Worm (Caenorhabditis elegans) whole organism, late embryonic: ENCODE data around the gene F16G10.2.

Experiments
- F13H6.1 ChIP-seq: sonication (generic microtip); optimal IDR thresholded peaks from 2 replicates; lab custom pipeline; 2016; ENCODE audit warnings: missing genetic modification characterization, missing compliant biosample characterization
- K09A11.1 ChIP-seq: sonication (generic microtip); optimal IDR thresholded peaks from 2 replicates; lab custom pipeline; 2017; ENCODE audit warnings: antibody characterized with exemption, mild to moderate bottlenecking, missing genetic modification characterization, missing compliant biosample characterization; ENCODE audit not compliant: insufficient read depth
- ahr-1 ChIP-seq: sonication (generic microtip); optimal IDR thresholded peaks from 2 replicates; lab custom pipeline; 2016; ENCODE audit warnings: missing genetic modification characterization, missing compliant biosample characterization
- ama-1 ChIP-seq: fragments of 150-350 bp; optimal IDR thresholded peaks from 2 replicates; lab custom pipeline; 2014
- ceh-14 ChIP-seq: sonication (generic microtip); optimal IDR thresholded peaks from 2 replicates; lab custom pipeline; 2016; ENCODE audit warnings: missing genotype, missing genetic modification characterization, missing compliant biosample characterization
- ceh-18 ChIP-seq: sonication (generic microtip); optimal IDR thresholded peaks from 2 replicates; lab custom pipeline; 2016; ENCODE audit warnings: missing genetic modification characterization, missing compliant biosample characterization
- ceh-2 ChIP-seq: sonication (generic microtip); optimal IDR thresholded peaks from 2 replicates; lab custom pipeline; 2016; ENCODE audit warnings: missing genotype, missing genetic modification characterization, missing compliant biosample characterization
- ceh-30 ChIP-seq: fragments of 150-350 bp; optimal IDR thresholded peaks from 2 replicates; lab custom pipeline; 2014; ENCODE audit warnings: missing biosample characterization, missing genetic modification characterization
- ceh-34 ChIP-seq: sonication (generic microtip); optimal IDR thresholded peaks from 2 replicates; lab custom pipeline; 2016; ENCODE audit warnings: mild to moderate bottlenecking, missing genetic modification characterization, missing compliant biosample characterization
- ceh-45 ChIP-seq: fragments of 200-800 bp; sonication (Bioruptor generic); IDR thresholded peaks from 2 replicates; pipeline ENCODE4 v1.3.6; 2022; ENCODE audit warnings: missing genetic modification reagents, missing genetic modification characterization, missing compliant biosample characterization
- ceh-6 ChIP-seq: fragments of 200-800 bp; sonication (Bioruptor generic); optimal IDR thresholded peaks from 2 replicates; lab custom pipeline; 2018; ENCODE audit warnings: mild to moderate bottlenecking, missing genetic modification characterization, missing compliant biosample characterization
- ceh-9 ChIP-seq: sonication (generic microtip); optimal IDR thresholded peaks from 2 replicates; lab custom pipeline; 2016; ENCODE audit warnings: mild to moderate bottlenecking, missing genetic modification characterization, inconsistent platforms, missing compliant biosample characterization
- che-1 ChIP-seq: sonication (generic microtip); optimal IDR thresholded peaks from 2 replicates; lab custom pipeline; 2016; ENCODE audit warnings: mild to moderate bottlenecking, missing genetic modification characterization, missing compliant biosample characterization
- dve-1 ChIP-seq: sonication (generic microtip); optimal IDR thresholded peaks from 2 replicates; lab custom pipeline; 2017; ENCODE audit warnings: antibody characterized with exemption, mild to moderate bottlenecking, missing genetic modification characterization, missing compliant biosample characterization
- elt-2 ChIP-seq: sonication (generic microtip); optimal IDR thresholded peaks from 2 replicates; lab custom pipeline; 2016; ENCODE audit warnings: missing genetic modification reagents, missing genetic modification characterization, missing compliant biosample characterization
- ets-4 ChIP-seq: sonication (generic microtip); optimal IDR thresholded peaks from 2 replicates; lab custom pipeline; 2016; ENCODE audit warnings: missing genetic modification characterization, missing compliant biosample characterization
- eyg-1 ChIP-seq: sonication (generic microtip); optimal IDR thresholded peaks from 2 replicates; lab custom pipeline; 2016; ENCODE audit warnings: missing genotype, missing genetic modification characterization, missing compliant biosample characterization
- fax-1 ChIP-seq: sonication (generic microtip); optimal IDR thresholded peaks from 2 replicates; lab custom pipeline; 2016; ENCODE audit warnings: missing genotype, missing genetic modification characterization, missing compliant biosample characterization
- fkh-10 ChIP-seq: fragments of 150-350 bp; optimal IDR thresholded peaks from 2 replicates; lab custom pipeline; 2014; ENCODE audit warnings: missing biosample characterization, missing genetic modification reagents, missing genetic modification characterization
- fkh-6 ChIP-seq: sonication (generic microtip); optimal IDR thresholded peaks from 2 replicates; lab custom pipeline; 2016; ENCODE audit warnings: missing genetic modification characterization, missing compliant biosample characterization
- hlh-13 ChIP-seq: fragments of 200-800 bp; sonication (Bioruptor generic); optimal IDR thresholded peaks from 2 replicates; lab custom pipeline; 2018; ENCODE audit warnings: mild to moderate bottlenecking, missing genetic modification characterization, missing compliant biosample characterization
- hlh-15 ChIP-seq: sonication (generic microtip); optimal IDR thresholded peaks from 2 replicates; lab custom pipeline; 2016; ENCODE audit warnings: missing genetic modification characterization, missing compliant biosample characterization
- hlh-6 ChIP-seq: sonication (generic microtip); optimal IDR thresholded peaks from 2 replicates; lab custom pipeline; 2016; ENCODE audit warnings: missing genotype, missing genetic modification characterization, missing compliant biosample characterization
- lim-6 ChIP-seq: sonication (generic microtip); optimal IDR thresholded peaks from 2 replicates; lab custom pipeline; 2016; ENCODE audit warnings: missing genetic modification characterization, missing compliant biosample characterization
- lin-11 ChIP-seq: fragments of 200-800 bp; sonication (Bioruptor generic); optimal IDR thresholded peaks from 2 replicates; lab custom pipeline; 2018; ENCODE audit warnings: mild to moderate bottlenecking, missing genetic modification characterization, missing compliant biosample characterization
- mec-3 ChIP-seq: sonication (generic microtip); optimal IDR thresholded peaks from 2 replicates; lab custom pipeline; 2016; ENCODE audit warnings: borderline replicate concordance, missing genetic modification characterization, missing compliant biosample characterization
- nfya-1 ChIP-seq: sonication (generic microtip); optimal IDR thresholded peaks from 2 replicates; lab custom pipeline; 2017; ENCODE audit warnings: missing genetic modification characterization, mild to moderate bottlenecking, missing compliant biosample characterization, antibody characterized with exemption, moderate library complexity
- nhr-11 ChIP-seq: fragments of 150-350 bp; optimal IDR thresholded peaks from 2 replicates; lab custom pipeline; 2014; ENCODE audit warnings: missing biosample characterization, missing genetic modification characterization
- nhr-232 ChIP-seq: sonication (generic microtip); optimal IDR thresholded peaks from 2 replicates; lab custom pipeline; 2016; ENCODE audit warnings: missing genetic modification characterization, missing compliant biosample characterization
- rnt-1 ChIP-seq: sonication (generic microtip); optimal IDR thresholded peaks from 2 replicates; lab custom pipeline; 2016; ENCODE audit warnings: missing genetic modification characterization, missing compliant biosample characterization
- sdc-2 ChIP-seq: sonication (generic microtip); optimal IDR thresholded peaks from 2 replicates; lab custom pipeline; 2016; ENCODE audit warnings: missing genotype, missing genetic modification characterization, missing compliant biosample characterization
- syd-9 ChIP-seq: sonication (generic microtip); optimal IDR thresholded peaks from 2 replicates; lab custom pipeline; 2016; ENCODE audit warnings: mild to moderate bottlenecking, missing genetic modification characterization, moderate library complexity, missing compliant biosample characterization
- tbx-7 ChIP-seq: sonication (generic microtip); optimal IDR thresholded peaks from 2 replicates; lab custom pipeline; 2016; ENCODE audit warnings: missing genotype, missing genetic modification characterization, missing compliant biosample characterization
- ttx-3 ChIP-seq: sonication (generic microtip); optimal IDR thresholded peaks from 2 replicates; lab custom pipeline; 2016; ENCODE audit warnings: missing genetic modification reagents, missing genetic modification characterization, missing compliant biosample characterization
- unc-42 ChIP-seq: sonication (generic microtip); optimal IDR thresholded peaks from 2 replicates; lab custom pipeline; 2016; ENCODE audit warnings: missing genotype, missing genetic modification characterization, missing compliant biosample characterization
- unc-55 ChIP-seq: sonication (generic microtip); optimal IDR thresholded peaks from 2 replicates; lab custom pipeline; 2017; ENCODE audit warnings: missing biosample characterization, missing genetic modification reagents, missing genetic modification characterization
- ztf-16 ChIP-seq: sonication (generic microtip); optimal IDR thresholded peaks from 2 replicates; lab custom pipeline; 2017; ENCODE audit warnings: missing genetic modification characterization, missing compliant biosample characterization

The F16G10.2 gene

DNA sequence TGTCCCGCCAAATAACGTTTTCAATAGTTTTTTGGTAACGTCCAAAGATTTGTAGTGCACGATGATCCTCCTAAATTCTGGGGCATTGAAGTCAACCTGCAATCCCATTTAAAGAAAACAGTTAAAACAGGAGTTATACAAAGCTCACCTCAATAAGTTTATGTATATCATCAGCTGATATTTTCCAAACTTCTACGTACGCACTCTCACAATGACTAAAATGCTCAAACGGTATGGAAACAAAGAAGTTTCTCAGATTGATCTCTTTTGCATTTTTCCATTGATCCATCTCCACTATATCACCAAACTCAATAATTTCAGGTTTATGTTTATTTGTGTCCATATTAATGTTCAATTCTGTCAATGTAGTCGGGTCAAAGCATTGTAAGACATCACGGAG is 36.5 kb downstream of the F16G10.2 start:
- TF ChIP-seq che-1 (no peak), unc-55 (GFP tag; lab: Kevin White, UChicago) (no peak), sdc-2 (tag; lab: Kevin White, UChicago) (no peak), fkh-6 (tag; lab: Kevin White, UChicago) (no peak), ceh-18 (tag; lab: Kevin White, UChicago) (no peak), ceh-34 (no peak), ceh-45 (no peak), ttx-3 (no peak), hlh-6 (tag; lab: Kevin White, UChicago) (no peak), ceh-14 (no peak), eyg-1 (tag; lab: Kevin White, UChicago) (no peak), ama-1 (no peak), ceh-30 (no peak), elt-2 (tag; lab: Kevin White, UChicago) (no peak), ahr-1 (no peak), tbx-7 (tag; lab: Kevin White, UChicago) (no peak), fax-1 (tag; lab: Kevin White, UChicago) (no peak), nfya-1 (tag; lab: Kevin White, UChicago) (no peak)

DNA sequence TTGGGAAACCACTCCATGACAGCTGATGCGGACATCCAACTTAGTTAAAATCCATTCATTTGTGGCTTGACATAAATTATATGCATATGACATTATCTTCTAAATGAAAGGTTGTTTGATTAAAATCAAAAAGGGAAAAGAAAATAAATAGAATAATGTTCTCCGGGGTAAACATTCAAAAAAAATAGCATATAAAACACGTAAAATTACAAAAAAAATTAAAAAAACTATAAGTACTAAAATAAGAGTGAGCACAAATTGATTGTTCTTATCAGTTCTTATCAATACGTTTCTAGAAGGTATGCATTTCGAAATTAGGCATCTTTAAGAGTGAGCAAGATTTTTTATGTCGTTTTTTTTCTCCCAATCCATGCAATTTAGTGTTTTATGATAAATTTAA is 37.6 kb downstream of the F16G10.2 start, which contains the start of gene fbxa-182:
TSS of gene fbxa-182 (minus strand) at position 101 of the 400 bp plus-strand sequence.
- TF ChIP-seq ceh-18 (tag; lab: Kevin White, UChicago) (no peak), fax-1 (tag; lab: Kevin White, UChicago) (no peak), K09A11.1 (tag; lab: Kevin White, UChicago) (no peak), ceh-9 (tag; lab: Kevin White, UChicago) (no peak), ahr-1 (no peak), tbx-7 (tag; lab: Kevin White, UChicago) (no peak), nhr-11 (tag; lab: Kevin White, UChicago) (no peak), fkh-10 (GFP tag; lab: Kevin White, UChicago) (no peak), lim-6 (tag; lab: Kevin White, UChicago) (no peak), hlh-13 (GFP tag; lab: Kevin White, UChicago) (no peak), F13H6.1 (tag; lab: Kevin White, UChicago) (no peak), ets-4 (tag; lab: Kevin White, UChicago) (no peak), ceh-6 (GFP tag; lab: Kevin White, UChicago) (no peak), hlh-15 (tag; lab: Kevin White, UChicago) (no peak)

DNA sequence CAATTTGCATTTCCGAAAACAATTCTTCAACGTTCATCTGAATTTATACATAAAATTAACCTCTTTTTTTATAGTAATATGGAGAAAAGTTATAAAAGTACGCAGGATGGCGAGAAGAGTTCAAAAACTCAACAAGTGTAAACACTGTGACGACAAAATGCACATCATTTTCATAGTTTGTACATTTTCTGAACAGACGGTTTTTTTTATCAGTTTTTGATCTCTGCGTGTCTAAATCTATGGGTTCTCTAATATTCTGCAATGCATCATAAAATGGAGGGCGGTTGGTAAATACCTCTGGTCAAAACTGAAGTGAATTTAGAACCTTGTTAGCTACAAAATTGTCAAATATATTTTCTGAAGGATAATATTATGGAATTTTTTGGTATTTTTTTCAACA is 40.4 kb downstream of the F16G10.2 start, which contains the start of gene fbxa-4:
TSS of gene fbxa-4 (minus strand) at position 93 of the 400 bp plus-strand sequence.
- TF ChIP-seq ceh-6 (GFP tag; lab: Kevin White, UChicago) (no peak), syd-9 (tag; lab: Kevin White, UChicago) (no peak), unc-42 (tag; lab: Kevin White, UChicago) (no peak), hlh-6 (tag; lab: Kevin White, UChicago) (no peak), nhr-232 (tag; lab: Kevin White, UChicago) (no peak), ceh-45 (no peak), mec-3 (tag; lab: Kevin White, UChicago) (no peak), sdc-2 (tag; lab: Kevin White, UChicago) (no peak)
- TF ChIP-seq, all 69 proteins: peak for 0

DNA sequence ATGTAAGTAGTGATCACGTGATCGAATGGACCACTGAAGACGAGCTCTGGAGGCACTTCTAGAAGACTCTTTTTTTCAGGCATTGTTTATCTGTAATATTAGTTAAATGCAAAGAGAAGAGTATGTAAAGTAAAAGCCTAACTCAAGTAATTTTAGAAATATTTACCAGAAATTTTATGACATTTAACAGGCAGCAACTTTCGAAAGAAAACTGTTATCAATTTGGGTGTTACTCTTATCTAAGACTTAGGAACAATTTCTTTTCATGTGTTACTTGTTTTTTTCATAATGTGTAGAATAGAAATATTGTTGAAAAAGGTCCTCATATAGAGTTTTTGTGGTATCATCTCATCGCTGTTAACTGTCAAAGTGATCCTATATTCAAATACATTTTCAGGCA is 42.8 kb downstream of the F16G10.2 start, which contains the start of the genes F42G2.5 and F42G2.7:
TSS of gene F42G2.5 (minus strand) at position 101 of the 400 bp plus-strand sequence.
TSS of gene F42G2.7 (plus strand) at position 270 of the 400 bp plus-strand sequence.
- TF ChIP-seq lin-11 (tag; lab: Kevin White, UChicago) (no peak), eyg-1 (tag; lab: Kevin White, UChicago) (no peak), che-1 (no peak), ceh-34 (no peak)

DNA sequence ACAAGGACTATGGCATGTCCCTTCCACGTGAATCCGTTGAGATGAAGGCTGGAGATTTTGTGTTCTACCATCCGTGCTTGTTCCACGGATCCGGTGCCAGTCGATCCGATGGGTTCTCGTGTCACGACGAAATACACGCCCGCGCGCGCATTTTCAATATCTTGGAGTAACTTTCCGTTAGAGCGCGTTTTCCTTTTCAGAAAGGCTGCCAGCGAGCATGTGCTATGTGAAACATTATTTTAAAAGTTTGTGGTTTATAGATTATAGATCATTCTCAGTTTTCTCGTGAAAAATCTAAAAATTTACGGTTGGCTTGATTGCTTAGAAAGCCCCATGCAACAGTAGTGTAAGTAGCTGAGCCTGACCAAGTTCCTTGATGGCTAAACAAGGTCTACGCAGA is 43.8 kb downstream of the F16G10.2 start, which contains the start of gene fbxc-20:
TSS of gene fbxc-20 (plus strand) at position 301 of the 400 bp plus-strand sequence.
- TF ChIP-seq dve-1 (tag; lab: Kevin White, UChicago) (no peak), ztf-16 (no peak), hlh-6 (tag; lab: Kevin White, UChicago) (no peak), rnt-1 (tag; lab: Kevin White, UChicago) (no peak), ceh-2 (no peak), hlh-15 (tag; lab: Kevin White, UChicago) (no peak)
- TF ChIP-seq, all 69 proteins: peak for 0
